Fruit fly (Drosophila melanogaster) whole organism, embryonic: ENCODE measurements around the gene CG14835.

Experiments used
- Aef1 ChIP-seq: fragments of 200-800 bp; sonication (Bioruptor generic); IDR thresholded peaks from 3 replicates; pipeline ENCODE4 v1.3.6; 2022; ENCODE audit warnings: missing biosample characterization, missing genetic modification characterization
- CG12071 ChIP-seq: fragments of 200-800 bp; sonication (Bioruptor generic); optimal IDR thresholded peaks from 3 replicates; lab custom pipeline; 2018; ENCODE audit warnings: missing biosample characterization, mild to moderate bottlenecking, missing genetic modification characterization
- CG12659 ChIP-seq: fragments of 200-800 bp; sonication (Bioruptor generic); optimal IDR thresholded peaks from 3 replicates; lab custom pipeline; 2017; ENCODE audit warnings: mild to moderate bottlenecking, missing biosample characterization, missing genetic modification reagents, missing genetic modification characterization
- CG13894 ChIP-seq: fragments of 200-800 bp; sonication (Bioruptor generic); optimal IDR thresholded peaks from 3 replicates; lab custom pipeline; 2018; ENCODE audit warnings: missing biosample characterization, mild to moderate bottlenecking, missing genetic modification characterization, moderate library complexity
- CG14710 ChIP-seq: fragments of 200-800 bp; sonication (Bioruptor generic); optimal IDR thresholded peaks from 3 replicates; lab custom pipeline; 2019; ENCODE audit warnings: missing biosample characterization, mild to moderate bottlenecking, missing genetic modification characterization, moderate library complexity
- CG14860 ChIP-seq: fragments of 200-800 bp; sonication (Bioruptor generic); IDR thresholded peaks from 3 replicates; pipeline ENCODE4 v1.3.6; 2022; ENCODE audit warnings: missing biosample characterization, missing genetic modification characterization; ENCODE audit not compliant: partially characterized antibody
- CG14965 ChIP-seq: fragments of 200-800 bp; sonication (Bioruptor generic); optimal IDR thresholded peaks from 2 replicates; lab custom pipeline; 2016; ENCODE audit warnings: missing biosample characterization, missing genetic modification characterization, borderline replicate concordance
- CG17359 ChIP-seq: fragments of 200-800 bp; sonication (Bioruptor generic); optimal IDR thresholded peaks from 3 replicates; lab custom pipeline; 2018; ENCODE audit warnings: missing biosample characterization, mild to moderate bottlenecking, missing genetic modification characterization, moderate library complexity
- CG18599 ChIP-seq: fragments of 200-800 bp; sonication (Bioruptor generic); optimal IDR thresholded peaks from 3 replicates; lab custom pipeline; 2017; ENCODE audit warnings: missing biosample characterization, missing genetic modification characterization, mild to moderate bottlenecking, moderate library complexity, missing genetic modification reagents
- CG3281 ChIP-seq: fragments of 200-800 bp; sonication (Bioruptor generic); optimal IDR thresholded peaks from 3 replicates; lab custom pipeline; 2017; ENCODE audit warnings: missing biosample characterization, mild to moderate bottlenecking, missing genetic modification characterization
- CG4707 ChIP-seq: fragments of 200-800 bp; sonication (Bioruptor generic); optimal IDR thresholded peaks from 2 replicates; lab custom pipeline; 2018; ENCODE audit warnings: missing biosample characterization, mild to moderate bottlenecking, missing genetic modification characterization, moderate library complexity
- CG5245 ChIP-seq: fragments of 200-800 bp; sonication (Bioruptor generic); optimal IDR thresholded peaks from 3 replicates; lab custom pipeline; 2016; ENCODE audit warnings: missing biosample characterization, missing genetic modification characterization
- CG7963 ChIP-seq: fragments of 200-800 bp; sonication (Bioruptor generic); IDR thresholded peaks from 3 replicates; pipeline ENCODE4 v1.3.6; 2022; ENCODE audit warnings: missing biosample characterization, missing genetic modification characterization; ENCODE audit not compliant: partially characterized antibody
- CG8359 ChIP-seq: fragments of 200-800 bp; sonication (Bioruptor generic); optimal IDR thresholded peaks from 2 replicates; lab custom pipeline; 2017; ENCODE audit warnings: missing biosample characterization, mild to moderate bottlenecking, missing genetic modification characterization, borderline replicate concordance
- Camta ChIP-seq: fragments of 200-800 bp; sonication (Bioruptor generic); optimal IDR thresholded peaks from 2 replicates; lab custom pipeline; 2016; ENCODE audit warnings: missing biosample characterization, missing genetic modification characterization
- HLH4C ChIP-seq: fragments of 200-800 bp; sonication (Bioruptor generic); IDR thresholded peaks from 3 replicates; pipeline ENCODE4 v1.3.6; 2022; ENCODE audit warnings: missing biosample characterization, missing genetic modification characterization; ENCODE audit not compliant: partially characterized antibody
- HLH54F ChIP-seq: fragments of 200-800 bp; sonication (Bioruptor generic); optimal IDR thresholded peaks from 3 replicates; lab custom pipeline; 2016; ENCODE audit warnings: missing biosample characterization, missing genetic modification characterization
- HLHmδ ChIP-seq: fragments of 200-800 bp; sonication (Bioruptor generic); optimal IDR thresholded peaks from 2 replicates; lab custom pipeline; 2018; ENCODE audit warnings: missing biosample characterization, mild to moderate bottlenecking, missing genetic modification characterization, moderate library complexity
- Hey ChIP-seq: fragments of 200-800 bp; sonication (Bioruptor generic); optimal IDR thresholded peaks from 3 replicates; lab custom pipeline; 2018; ENCODE audit warnings: missing biosample characterization, mild to moderate bottlenecking, missing genetic modification characterization
- Hr51 ChIP-seq, 2 experiments: fragments of 200-800 bp; sonication (Bioruptor generic); optimal IDR thresholded peaks; 2 replicates in 1 of 2; 3 replicates in 1 of 2; lab custom pipeline; 2016 to 2018; ENCODE audit warnings: missing biosample characterization in 2 of 2, missing genetic modification characterization in 2 of 2, mild to moderate bottlenecking in 1 of 2, moderate library complexity in 1 of 2
- Meics ChIP-seq: fragments of 200-800 bp; sonication (Bioruptor generic); optimal IDR thresholded peaks from 2 replicates; lab custom pipeline; 2017; ENCODE audit warnings: missing biosample characterization, mild to moderate bottlenecking, missing genetic modification characterization
- NC2α ChIP-seq: fragments of 200-800 bp; sonication (Bioruptor generic); optimal IDR thresholded peaks from 2 replicates; lab custom pipeline; 2016; ENCODE audit warnings: missing biosample characterization, missing genetic modification characterization
- NC2β ChIP-seq: fragments of 200-800 bp; sonication (Bioruptor generic); optimal IDR thresholded peaks from 2 replicates; lab custom pipeline; 2016; ENCODE audit warnings: missing biosample characterization, missing genetic modification characterization
- Nf-YA ChIP-seq: fragments of 200-800 bp; sonication (Bioruptor generic); IDR thresholded peaks from 2 replicates; pipeline ENCODE4 v1.3.6; 2022; ENCODE audit warnings: missing biosample characterization, missing genetic modification characterization
- YL-1 ChIP-seq: fragments of 200-800 bp; sonication (Bioruptor generic); optimal IDR thresholded peaks from 3 replicates; lab custom pipeline; 2017; ENCODE audit warnings: missing biosample characterization, mild to moderate bottlenecking, missing genetic modification characterization
- al ChIP-seq: fragments of 200-800 bp; sonication (Bioruptor generic); IDR thresholded peaks from 2 replicates; pipeline ENCODE4 v1.3.6; 2022; ENCODE audit warnings: missing biosample characterization, missing genetic modification characterization
- bigmax ChIP-seq: fragments of 200-800 bp; sonication (Bioruptor generic); optimal IDR thresholded peaks from 2 replicates; lab custom pipeline; 2018; ENCODE audit warnings: missing biosample characterization, mild to moderate bottlenecking, missing genetic modification characterization
- emc ChIP-seq: fragments of 200-800 bp; sonication (Bioruptor generic); optimal IDR thresholded peaks from 2 replicates; lab custom pipeline; 2016; ENCODE audit warnings: missing biosample characterization, missing genetic modification characterization
- fd64A ChIP-seq: fragments of 200-800 bp; sonication (Bioruptor generic); optimal IDR thresholded peaks from 3 replicates; lab custom pipeline; 2018; ENCODE audit warnings: missing biosample characterization, mild to moderate bottlenecking, missing genetic modification characterization
- ftz-f1 ChIP-seq: fragments of 200-800 bp; sonication (Bioruptor generic); optimal IDR thresholded peaks from 2 replicates; lab custom pipeline; 2016; ENCODE audit warnings: missing biosample characterization, missing genetic modification characterization
- gsb-n ChIP-seq: fragments of 200-800 bp; sonication (Bioruptor generic); optimal IDR thresholded peaks from 3 replicates; lab custom pipeline; 2018; ENCODE audit warnings: missing biosample characterization, mild to moderate bottlenecking, missing genetic modification characterization
- her ChIP-seq: fragments of 200-800 bp; sonication (Bioruptor generic); optimal IDR thresholded peaks from 2 replicates; lab custom pipeline; 2016; ENCODE audit warnings: missing biosample characterization, missing genetic modification characterization
- lmd ChIP-seq: fragments of 200-800 bp; sonication (Bioruptor generic); IDR thresholded peaks from 2 replicates; pipeline ENCODE4 v1.3.6; 2022; ENCODE audit warnings: missing biosample characterization, missing genetic modification characterization
- oc ChIP-seq: fragments of 200-800 bp; sonication (Bioruptor generic); optimal IDR thresholded peaks from 2 replicates; lab custom pipeline; 2018; ENCODE audit warnings: missing biosample characterization, mild to moderate bottlenecking, missing genetic modification characterization, moderate library complexity
- pb ChIP-seq: fragments of 200-800 bp; sonication (Bioruptor generic); optimal IDR thresholded peaks from 3 replicates; lab custom pipeline; 2016; ENCODE audit warnings: missing biosample characterization, missing genetic modification characterization
- pho ChIP-seq: fragments of 200-800 bp; sonication (Bioruptor generic); optimal IDR thresholded peaks from 2 replicates; lab custom pipeline; 2016; ENCODE audit warnings: missing biosample characterization, missing genetic modification characterization
- phol ChIP-seq: fragments of 200-800 bp; sonication (Bioruptor generic); optimal IDR thresholded peaks from 3 replicates; lab custom pipeline; 2018; ENCODE audit warnings: missing biosample characterization, mild to moderate bottlenecking, missing genetic modification characterization, moderate library complexity
- ranshi ChIP-seq: fragments of 200-800 bp; sonication (Bioruptor generic); IDR thresholded peaks from 2 replicates; pipeline ENCODE4 v1.3.6; 2022; ENCODE audit warnings: missing biosample characterization, missing genetic modification characterization
- rib ChIP-seq: fragments of 200-800 bp; sonication (Bioruptor generic); IDR thresholded peaks from 2 replicates; pipeline ENCODE4 v1.3.6; 2022; ENCODE audit warnings: missing biosample characterization, missing genetic modification characterization
- ro ChIP-seq: fragments of 200-800 bp; sonication (Bioruptor generic); IDR thresholded peaks from 2 replicates; pipeline ENCODE4 v1.3.6; 2022; ENCODE audit warnings: missing biosample characterization, missing genetic modification characterization
- sens-2 ChIP-seq: fragments of 200-800 bp; sonication (Bioruptor generic); IDR thresholded peaks from 2 replicates; pipeline ENCODE4 v1.3.6; 2022; ENCODE audit warnings: missing biosample characterization, missing genetic modification characterization
- seq ChIP-seq: fragments of 200-800 bp; sonication (Bioruptor generic); IDR thresholded peaks from 2 replicates; pipeline ENCODE4 v1.3.6; 2022; ENCODE audit warnings: missing biosample characterization, missing genetic modification characterization
- sima ChIP-seq: fragments of 200-800 bp; sonication (Bioruptor generic); optimal IDR thresholded peaks from 2 replicates; lab custom pipeline; 2016; ENCODE audit warnings: missing biosample characterization, missing genetic modification characterization
- sna ChIP-seq: fragments of 200-800 bp; sonication (Bioruptor generic); IDR thresholded peaks from 2 replicates; pipeline ENCODE4 v1.3.6; 2022; ENCODE audit warnings: missing biosample characterization, missing genetic modification characterization; ENCODE audit not compliant: partially characterized antibody
- ssp ChIP-seq: fragments of 200-800 bp; sonication (Bioruptor generic); IDR thresholded peaks from 2 replicates; pipeline ENCODE4 v1.3.6; 2022; ENCODE audit warnings: missing biosample characterization, missing genetic modification characterization
- tap ChIP-seq: fragments of 200-800 bp; optimal IDR thresholded peaks from 3 replicates; lab custom pipeline; 2019; ENCODE audit warnings: missing biosample characterization, mild to moderate bottlenecking, missing genetic modification characterization, moderate library complexity
- tx ChIP-seq: fragments of 200-800 bp; sonication (Bioruptor generic); optimal IDR thresholded peaks from 2 replicates; lab custom pipeline; 2016; ENCODE audit warnings: missing biosample characterization, missing genetic modification characterization
- vvl ChIP-seq: fragments of 200-800 bp; sonication (Bioruptor generic); IDR thresholded peaks from 2 replicates; pipeline ENCODE4 v1.3.6; 2022; ENCODE audit warnings: missing biosample characterization, missing genetic modification characterization

CG14835 gene

DNA sequence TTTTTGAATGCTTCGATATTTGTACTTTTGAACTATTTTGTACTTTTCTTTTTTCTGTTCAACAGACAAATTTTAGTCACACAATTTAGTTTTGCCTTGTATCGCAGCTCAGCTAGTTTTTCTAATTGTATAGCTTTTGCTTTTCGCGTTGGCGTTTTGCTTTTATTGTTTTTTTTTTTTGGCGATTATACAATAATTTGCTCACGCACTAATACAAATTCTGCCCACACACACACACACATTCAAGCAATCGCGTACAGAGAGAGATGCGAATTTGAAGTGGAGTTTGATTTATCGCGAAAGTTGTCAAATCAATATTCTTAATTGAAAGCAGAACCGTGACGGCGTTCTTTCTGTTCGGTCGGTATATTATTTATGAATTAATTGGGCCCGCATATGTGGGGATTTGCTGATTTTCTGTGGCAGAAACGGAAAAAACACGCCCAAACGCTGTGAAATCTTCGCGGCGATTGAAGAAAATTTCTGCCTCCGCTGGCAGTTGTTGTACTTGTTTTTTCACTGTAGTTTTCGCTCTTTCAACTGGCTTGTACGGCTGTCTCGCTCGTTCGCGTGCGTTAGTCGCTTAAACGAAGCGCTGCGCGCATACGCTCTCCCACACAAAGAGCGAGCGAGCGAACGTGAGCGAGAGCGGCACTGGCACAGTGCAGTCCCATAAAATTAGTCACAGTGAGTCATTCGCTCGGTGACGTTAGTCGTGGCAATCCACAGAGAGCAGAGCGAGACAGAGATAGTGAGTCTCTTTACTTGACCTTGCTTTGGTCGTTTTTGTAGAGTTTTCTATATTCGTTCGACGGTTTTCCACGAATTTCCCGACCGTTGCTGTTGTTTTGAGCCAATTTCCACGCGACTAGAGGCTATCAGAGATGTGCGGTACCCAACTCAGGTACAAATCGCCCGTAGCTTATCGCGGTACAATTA is 2.3 kb downstream of the CG14835 start, which contains the start of gene Rac2 (continued):
- TF ChIP-seq Aef1 (GFP tag; lab: Robert Waterston, UW) (peak; percentile 74), NC2α (GFP tag; lab: Kevin White, UChicago) (no peak), Nf-YA (GFP tag; lab: Robert Waterston, UW) (0 out of 2 replicates have a peak, but pooled peaks have one; percentile 31), bigmax (GFP tag; lab: Kevin White, UChicago) (no peak), sens-2 (no peak; the same call in 1 of the 2 replicates), oc (peak; percentile 38), CG5245 (GFP tag; lab: Kevin White, UChicago) (no peak), her (GFP tag; lab: Kevin White, UChicago) (peak; percentile 24), ssp (GFP tag; lab: Robert Waterston, UW) (no peak), lmd (GFP tag; lab: Robert Waterston, UW) (0 out of 2 replicates have a peak, but pooled peaks have one; percentile 10), al (GFP tag; lab: Robert Waterston, UW) (no peak), vvl (GFP tag; lab: Robert Waterston, UW) (peak; percentile 54; the same call in 1 of the 2 replicates), tap (tag; lab: Kevin White, UChicago) (no peak), CG13894 (no peak), pho (GFP tag; lab: Kevin White, UChicago) (no peak), tx (GFP tag; lab: Kevin White, UChicago) (no peak), CG18599 (no peak), CG7963 (no peak), CG14710 (tag; lab: Kevin White, UChicago) (no peak), phol (tag; lab: Kevin White, UChicago) (no peak), ro (no peak), ranshi (0 out of 2 replicates have a peak, but pooled peaks have one; percentile 4), pb (GFP tag; lab: Kevin White, UChicago) (no peak), CG12071 (GFP tag; lab: Kevin White, UChicago) (no peak), seq (GFP tag; lab: Robert Waterston, UW) (no peak; the same call in 1 of the 2 replicates), HLH4C (0 out of 3 replicates have a peak, but pooled peaks have one; percentile 37), Hey (tag; lab: Kevin White, UChicago) (no peak), gsb-n (tag; lab: Kevin White, UChicago) (peak; percentile 56), rib (GFP tag; lab: Robert Waterston, UW) (peak; percentile 64; the same call in 1 of the 2 replicates), fd64A (no peak), Camta (GFP tag; lab: Kevin White, UChicago) (no peak), NC2β (GFP tag; lab: Kevin White, UChicago) (no peak), Hr51 (GFP tag; optimal IDR thresholded peaks at IDR 0.05; lab: Kevin White, UChicago) (no peak), HLHmδ (peak; percentile 16), CG14860 (no peak), sna (0 out of 2 replicates have a peak, but pooled peaks have one; percentile 46), YL-1 (GFP tag; lab: Kevin White, UChicago) (peak; percentile 60), Meics (no peak), CG8359 (GFP tag; lab: Kevin White, UChicago) (peak; percentile 22), ftz-f1 (GFP tag; lab: Kevin White, UChicago) (peak; percentile 98), HLH54F (no peak), CG17359 (tag; lab: Kevin White, UChicago) (no peak), CG14965 (GFP tag; lab: Kevin White, UChicago) (no peak), sima (GFP tag; lab: Kevin White, UChicago) (no peak), CG4707 (GFP tag; lab: Kevin White, UChicago) (no peak), CG12659 (peak; percentile 7), CG3281 (GFP tag; lab: Kevin White, UChicago) (peak; percentile 47), emc (no peak)
